Worm (Caenorhabditis elegans) whole organism, midembryonic: ENCODE results near the gene srx-43.

ENCODE experiments used
- T22C8.4 ChIP-seq: fragments of 200-800 bp; sonication (Bioruptor generic); IDR thresholded peaks from 2 replicates; pipeline ENCODE4 v1.3.6; 2022; ENCODE audit warnings: missing genetic modification characterization, missing compliant biosample characterization
- cog-1 ChIP-seq: sonication (generic microtip); optimal IDR thresholded peaks from 2 replicates; lab custom pipeline; 2016; ENCODE audit warnings: missing genetic modification characterization, missing compliant biosample characterization
- flt-1 ChIP-seq: fragments of 200-800 bp; sonication (Bioruptor generic); IDR thresholded peaks from 2 replicates; pipeline ENCODE4 v1.3.6; 2022; ENCODE audit warnings: missing genetic modification characterization, missing compliant biosample characterization
- tab-1 ChIP-seq: fragments of 200-800 bp; sonication (Bioruptor generic); IDR thresholded peaks from 2 replicates; pipeline ENCODE4 v1.3.6; 2022; ENCODE audit warnings: missing genetic modification characterization, missing compliant biosample characterization
- ztf-23 ChIP-seq: fragments of 200-800 bp; sonication (Bioruptor generic); IDR thresholded peaks from 2 replicates; pipeline ENCODE4 v1.3.6; 2022; ENCODE audit warnings: missing genetic modification reagents, missing genetic modification characterization, missing compliant biosample characterization
- ztf-29 ChIP-seq: fragments of 200-800 bp; sonication (Bioruptor generic); IDR thresholded peaks from 2 replicates; pipeline ENCODE4 v1.3.6; 2022; ENCODE audit warnings: missing genetic modification reagents, missing genetic modification characterization, missing compliant biosample characterization

ce11 chrV:16053373-16053772 is 35.6 kb downstream of the srx-43 start, which contains the start of gene F14H3.3:
- TF ChIP-seq cog-1 (tag; lab: Kevin White, UChicago): no peak
- TF ChIP-seq ztf-23 (GFP tag; lab: Robert Waterston, UW): no peak
- no peak for TF ChIP-seq ztf-29
- TF ChIP-seq T22C8.4: no peak
- no peak for TF ChIP-seq flt-1 (GFP tag; lab: Robert Waterston, UW)
- no peak for TF ChIP-seq tab-1 (GFP tag; lab: Robert Waterston, UW)
